Fruit fly (Drosophila melanogaster): ENCODE data around the gene Eph.

The Eph gene

dm6 chr4:659884-660846, 49.7 kb downstream of the Eph start, which contains the start of gene gw (continued):
- TF ChIP-seq MBD-R2 (GFP tag; IDR thresholded peaks at IDR 0.05) (peak; percentile 18), Dll (GFP tag; IDR thresholded peaks at IDR 0.05; ENCODE audit: partially characterized antibody) (peak; percentile 35; the same call in 1 of the 4 replicates), Dip2 (GFP tag; IDR thresholded peaks at IDR 0.05) (no peak), CG6272 (GFP tag; IDR thresholded peaks at IDR 0.05) (no peak), D19A (tag; optimal IDR thresholded peaks at IDR 0.05) (peak; percentile 74), NC2α (GFP tag; optimal IDR thresholded peaks at IDR 0.05) (peak; percentile 16), B-H1 (GFP tag; IDR thresholded peaks at IDR 0.05) (peak; percentile 42; the same call in 1 of the 3 replicates), so (GFP tag; IDR thresholded peaks at IDR 0.05) (no peak), CG14667 (GFP tag; IDR thresholded peaks at IDR 0.05) (no peak), CG17912 (GFP tag; optimal IDR thresholded peaks at IDR 0.05) (peak; percentile 22), onecut (GFP tag; IDR thresholded peaks at IDR 0.05) (peak; percentile 59), CG17361 (GFP tag; IDR thresholded peaks at IDR 0.05) (peak; percentile 28; the same call in 1 of the 3 replicates), CG31224 (GFP tag; IDR thresholded peaks at IDR 0.05) (no peak; the same call in 1 of the 2 replicates), scrt (GFP tag; optimal IDR thresholded peaks at IDR 0.05) (no peak), CG13296 (GFP tag; optimal IDR thresholded peaks at IDR 0.05) (peak; percentile 69), CG7745 (tag; optimal IDR thresholded peaks at IDR 0.05) (peak; percentile 14), Nf-YA (GFP tag; IDR thresholded peaks at IDR 0.05) (no peak; the same call in 1 of the 2 replicates), CG10431 (GFP tag; optimal IDR thresholded peaks at IDR 0.05) (peak; percentile 61), CG6175 (GFP tag; IDR thresholded peaks at IDR 0.05) (no peak), Rfx (GFP tag; IDR thresholded peaks at IDR 0.05) (peak; percentile 77; the same call in 1 of the 2 replicates), Sox102F (GFP tag; optimal IDR thresholded peaks at IDR 0.05) (no peak), BEAF-32 (GFP tag; optimal IDR thresholded peaks at IDR 0.05) (peak; percentile 85), CG7372 (GFP tag; IDR thresholded peaks at IDR 0.05) (no peak; the same call in 1 of the 2 replicates), CG10147 (GFP tag; optimal IDR thresholded peaks at IDR 0.05) (peak; percentile 70), CG13123 (GFP tag; optimal IDR thresholded peaks at IDR 0.05) (peak; percentile 63), chn (GFP tag; optimal IDR thresholded peaks at IDR 0.05) (peak; percentile 79), NFAT (GFP tag; IDR thresholded peaks at IDR 0.05) (no peak), CG33557 (GFP tag; optimal IDR thresholded peaks at IDR 0.05) (peak; percentile 78), lilli (GFP tag; optimal IDR thresholded peaks at IDR 0.05) (peak; percentile 89), Lhr (GFP tag; optimal IDR thresholded peaks at IDR 0.05) (peak; percentile 38), Drgx (GFP tag; IDR thresholded peaks at IDR 0.05) (no peak), CG34422 (GFP tag; IDR thresholded peaks at IDR 0.05) (peak; percentile 65; the same call in 2 of the 3 replicates), CG2199 (GFP tag; IDR thresholded peaks at IDR 0.05) (peak; percentile 84), odd (GFP tag; optimal IDR thresholded peaks at IDR 0.05) (peak; percentile 75), lab (GFP tag; optimal IDR thresholded peaks at IDR 0.05) (no peak), CG16779 (GFP tag; IDR thresholded peaks at IDR 0.05) (no peak), CG2120 (GFP tag; optimal IDR thresholded peaks at IDR 0.05) (peak; percentile 87), Kr (GFP tag; optimal IDR thresholded peaks at IDR 0.05) (no peak), sisA (GFP tag; IDR thresholded peaks at IDR 0.05) (no peak; the same call in 1 of the 2 replicates), Nf-YB (GFP tag; optimal IDR thresholded peaks at IDR 0.05) (no peak), Side (GFP tag; optimal IDR thresholded peaks at IDR 0.05) (peak; percentile 55), tin (GFP tag; optimal IDR thresholded peaks at IDR 0.05) (peak; percentile 77), bab2 (GFP tag; optimal IDR thresholded peaks at IDR 0.05) (peak; percentile 80), shn (GFP tag; optimal IDR thresholded peaks at IDR 0.05) (peak; percentile 80), sqz (GFP tag; optimal IDR thresholded peaks at IDR 0.05) (no peak), p53 (GFP tag; optimal IDR thresholded peaks at IDR 0.05) (peak; percentile 18), CG6854 (GFP tag; optimal IDR thresholded peaks at IDR 0.05) (peak; percentile 66), Scr (GFP tag; IDR thresholded peaks at IDR 0.05; ENCODE audit: partially characterized antibody) (peak; percentile 59), Mad (GFP tag; optimal IDR thresholded peaks at IDR 0.05) (peak; percentile 82)
